Worm (Caenorhabditis elegans): ENCODE data around the gene R12B2.13.

DNA sequence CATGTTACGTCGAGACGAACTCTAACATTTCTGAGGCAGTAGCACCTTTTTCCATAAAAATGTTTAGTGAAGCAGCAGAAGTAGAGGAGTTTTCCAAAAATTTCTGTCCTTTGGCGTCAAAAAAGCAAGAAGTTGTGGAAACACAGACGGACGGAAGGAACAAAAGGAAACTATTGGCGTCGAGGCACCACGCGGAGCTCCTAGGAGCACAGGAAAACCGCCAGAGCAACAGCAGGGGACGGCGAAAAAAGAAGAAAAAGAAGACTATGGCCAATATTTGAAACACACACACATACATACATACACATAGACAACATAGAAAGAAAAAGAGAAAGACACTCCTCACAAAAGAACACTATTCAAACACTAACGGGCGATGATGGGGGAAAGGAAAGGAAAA, 9.6 kb upstream of the R12B2.13 start:
- no peak for TF ChIP-seq D1046.2 (GFP tag; IDR thresholded peaks at IDR 0.05)
- peak; percentile 23 for TF ChIP-seq mep-1 (tag; optimal IDR thresholded peaks at IDR 0.05)
- no peak for TF ChIP-seq nhr-28 (tag; optimal IDR thresholded peaks at IDR 0.05)
- no peak for TF ChIP-seq nhr-237 (tag; optimal IDR thresholded peaks at IDR 0.05)
- no peak for TF ChIP-seq nhr-25 (tag; optimal IDR thresholded peaks at IDR 0.05; ENCODE audit: borderline replicate concordance, insufficient read depth)
- no peak for TF ChIP-seq jun-1 (tag; optimal IDR thresholded peaks at IDR 0.05)
- TF ChIP-seq snpc-4 (tag; optimal IDR thresholded peaks at IDR 0.05): no peak
- no peak for TF ChIP-seq skn-1 (tag; optimal IDR thresholded peaks at IDR 0.05)
- no peak for TF ChIP-seq pha-4 (GFP tag; IDR thresholded peaks at IDR 0.05)
- TF ChIP-seq pha-4 (tag; optimal IDR thresholded peaks at IDR 0.05): peak; percentile 16
